Worm (Caenorhabditis elegans): Measurements from ENCODE around the gene Y25C1A.13.

Y25C1A.13 gene

DNA sequence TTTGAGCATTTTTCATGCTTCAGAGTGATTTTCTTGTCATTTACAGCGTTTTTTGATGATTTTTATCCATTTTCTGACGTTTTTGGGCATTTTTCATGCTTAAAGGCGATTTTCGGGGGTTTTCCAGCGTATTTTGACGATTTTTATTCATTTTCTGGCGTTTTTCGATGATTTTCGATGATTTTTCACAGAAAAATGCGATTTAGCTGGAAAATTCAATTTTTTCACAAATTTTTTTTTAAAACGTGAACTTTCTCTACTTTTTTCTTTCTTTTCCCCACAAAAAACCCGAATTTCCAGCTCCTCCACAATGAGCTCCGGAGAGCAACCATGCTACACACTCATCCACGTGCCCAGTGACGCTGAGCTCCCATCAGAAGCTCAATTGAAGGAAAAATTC lies 32.6 kb downstream of the Y25C1A.13 start, which contains the start of gene copb-1:
Gene copb-1 (plus strand): TSS at position 301 of the 400 bp plus-strand sequence.
- no peak for TF ChIP-seq daf-12 (tag; optimal IDR thresholded peaks at IDR 0.05)
- no peak for TF ChIP-seq ztf-4 (tag; optimal IDR thresholded peaks at IDR 0.05)
- TF ChIP-seq skn-1 (tag; optimal IDR thresholded peaks at IDR 0.05) = no peak
- TF ChIP-seq fkh-2 (tag; optimal IDR thresholded peaks at IDR 0.05) = no peak
- no peak for TF ChIP-seq nhr-237 (tag; optimal IDR thresholded peaks at IDR 0.05)
- TF ChIP-seq pha-4 (tag; optimal IDR thresholded peaks at IDR 0.05) = no peak
- TF ChIP-seq unc-39 (tag; optimal IDR thresholded peaks at IDR 0.05) = no peak
- TF ChIP-seq snpc-4 (tag; optimal IDR thresholded peaks at IDR 0.05) = no peak
- no peak for TF ChIP-seq ZK546.5 (tag; optimal IDR thresholded peaks at IDR 0.05)
- no peak for TF ChIP-seq egl-27 (tag; optimal IDR thresholded peaks at IDR 0.05)
- TF ChIP-seq nhr-12 (tag; optimal IDR thresholded peaks at IDR 0.05) = no peak
- TF ChIP-seq ceh-9 (tag; optimal IDR thresholded peaks at IDR 0.05) = no peak
- TF ChIP-seq nhr-76 (tag; optimal IDR thresholded peaks at IDR 0.05) = no peak
- no peak for TF ChIP-seq nfya-1 (tag; optimal IDR thresholded peaks at IDR 0.05; ENCODE audit: insufficient read depth)
- TF ChIP-seq eor-1 (tag; optimal IDR thresholded peaks at IDR 0.05) = no peak
- TF ChIP-seq nhr-25 (tag; optimal IDR thresholded peaks at IDR 0.05) = no peak
- TF ChIP-seq ztf-11 (tag; optimal IDR thresholded peaks at IDR 0.05) = no peak
- no peak for TF ChIP-seq lin-15B (tag; optimal IDR thresholded peaks at IDR 0.05)
- TF ChIP-seq tbx-2 (tag; optimal IDR thresholded peaks at IDR 0.05) = no peak
- no peak for TF ChIP-seq ceh-28 (tag; optimal IDR thresholded peaks at IDR 0.05)

- TF ChIP-seq elt-2 (tag; optimal IDR thresholded peaks at IDR 0.05) (peak; percentile 75), nhr-25 (tag; optimal IDR thresholded peaks at IDR 0.05) (peak; percentile 80), tbx-2 (tag; optimal IDR thresholded peaks at IDR 0.05) (peak; percentile 87), nhr-77 (tag; optimal IDR thresholded peaks at IDR 0.05) (peak; percentile 41), lsy-12 (tag; optimal IDR thresholded peaks at IDR 0.05) (peak; percentile 90), nhr-67 (tag; optimal IDR thresholded peaks at IDR 0.05) (no peak), eor-1 (tag; optimal IDR thresholded peaks at IDR 0.05) (no peak), ceh-9 (tag; optimal IDR thresholded peaks at IDR 0.05) (no peak), jun-1 (tag; optimal IDR thresholded peaks at IDR 0.05) (peak; percentile 94), nhr-43 (tag; optimal IDR thresholded peaks at IDR 0.05; ENCODE audit: poor library complexity, severe bottlenecking) (peak; percentile 95), nhr-12 (tag; optimal IDR thresholded peaks at IDR 0.05) (no peak), snpc-4 (tag; optimal IDR thresholded peaks at IDR 0.05) (peak; percentile 85), hmg-11 (tag; optimal IDR thresholded peaks at IDR 0.05) (peak; percentile 91), ztf-11 (tag; optimal IDR thresholded peaks at IDR 0.05) (no peak), lin-15B (tag; optimal IDR thresholded peaks at IDR 0.05) (peak; percentile 76), ceh-16 (tag; optimal IDR thresholded peaks at IDR 0.05) (no peak), sea-2 (GFP tag; optimal IDR thresholded peaks at IDR 0.05) (no peak), pha-4 (tag; optimal IDR thresholded peaks at IDR 0.05) (peak; percentile 88), aly-2 (tag; optimal IDR thresholded peaks at IDR 0.05) (peak; percentile 82), nhr-28 (tag; optimal IDR thresholded peaks at IDR 0.05) (no peak), elt-3 (tag; optimal IDR thresholded peaks at IDR 0.05) (peak in 1 of 3 experiments; percentile 32), ZK546.5 (tag; optimal IDR thresholded peaks at IDR 0.05) (peak; percentile 17), R02D3.7 (tag; optimal IDR thresholded peaks at IDR 0.05) (peak; percentile 83), nhr-76 (tag; optimal IDR thresholded peaks at IDR 0.05) (no peak), fkh-2 (tag; optimal IDR thresholded peaks at IDR 0.05) (peak; percentile 35), ztf-4 (tag; optimal IDR thresholded peaks at IDR 0.05) (no peak), unc-62 (GFP tag; optimal IDR thresholded peaks at IDR 0.05) (no peak), nhr-11 (tag; optimal IDR thresholded peaks at IDR 0.05) (no peak), nhr-23 (tag; optimal IDR thresholded peaks at IDR 0.05) (peak; percentile 89), nhr-237 (tag; optimal IDR thresholded peaks at IDR 0.05) (no peak), mml-1 (tag; optimal IDR thresholded peaks at IDR 0.05) (no peak), unc-39 (tag; optimal IDR thresholded peaks at IDR 0.05) (no peak), fkh-10 (GFP tag; optimal IDR thresholded peaks at IDR 0.05) (peak; percentile 62), elt-1 (tag; optimal IDR thresholded peaks at IDR 0.05) (peak; percentile 71), fos-1 (tag; optimal IDR thresholded peaks at IDR 0.05) (peak; percentile 23), egl-27 (tag; optimal IDR thresholded peaks at IDR 0.05) (no peak), pqm-1 (tag; optimal IDR thresholded peaks at IDR 0.05) (peak; percentile 32), ama-1 (optimal IDR thresholded peaks at IDR 0.05) (peak; percentile 20), lin-39 (tag; optimal IDR thresholded peaks at IDR 0.05) (peak; percentile 89), daf-12 (tag; optimal IDR thresholded peaks at IDR 0.05) (peak; percentile 35), egl-5 (tag; optimal IDR thresholded peaks at IDR 0.05) (peak; percentile 87), nfya-1 (tag; optimal IDR thresholded peaks at IDR 0.05; ENCODE audit: insufficient read depth) (peak; percentile 96), skn-1 (tag; optimal IDR thresholded peaks at IDR 0.05) (peak; percentile 83), mdl-1 (tag; optimal IDR thresholded peaks at IDR 0.05) (no peak), zag-1 (tag; optimal IDR thresholded peaks at IDR 0.05) (no peak), ceh-82 (tag; optimal IDR thresholded peaks at IDR 0.05) (peak; percentile 89), ceh-28 (tag; optimal IDR thresholded peaks at IDR 0.05) (peak; percentile 86)
These were observed 34.1 kb downstream of the Y25C1A.13 start, which contains the start of gene Y25C1A.8 for ce11 chrII:3076915-3077314. Gene Y25C1A.8, minus strand, starts transcription at chrII:3076959.

Measured in whole organism, L3 larva.